Worm (Caenorhabditis elegans) whole organism, midembryonic: ENCODE results near the gene jkk-1.

Source experiments
- T22C8.4 ChIP-seq: fragments of 200-800 bp; sonication (Bioruptor generic); IDR thresholded peaks from 2 replicates; pipeline ENCODE4 v1.3.6; 2022; ENCODE audit warnings: missing genetic modification characterization, missing compliant biosample characterization
- cog-1 ChIP-seq: sonication (generic microtip); optimal IDR thresholded peaks from 2 replicates; lab custom pipeline; 2016; ENCODE audit warnings: missing genetic modification characterization, missing compliant biosample characterization
- flt-1 ChIP-seq: fragments of 200-800 bp; sonication (Bioruptor generic); IDR thresholded peaks from 2 replicates; pipeline ENCODE4 v1.3.6; 2022; ENCODE audit warnings: missing genetic modification characterization, missing compliant biosample characterization
- klf-2 ChIP-seq: fragments of 200-800 bp; sonication (Bioruptor generic); conservative IDR thresholded peaks from 2 replicates; pipeline ENCODE4 v1.3.6; 2022; ENCODE audit warnings: missing genetic modification reagents, missing genetic modification characterization, missing compliant biosample characterization
- med-1 ChIP-seq: sonication (generic microtip); optimal IDR thresholded peaks from 2 replicates; lab custom pipeline; 2017; ENCODE audit warnings: missing genetic modification characterization, mild to moderate bottlenecking, missing compliant biosample characterization, antibody characterized with exemption, missing genetic modification reagents; ENCODE audit not compliant: insufficient read depth
- ref-1 ChIP-seq: fragments of 200-800 bp; sonication (Bioruptor generic); conservative IDR thresholded peaks from 2 replicates; pipeline ENCODE4 v1.3.6; 2022; ENCODE audit warnings: missing genetic modification reagents, missing genetic modification characterization, missing compliant biosample characterization
- tab-1 ChIP-seq: fragments of 200-800 bp; sonication (Bioruptor generic); IDR thresholded peaks from 2 replicates; pipeline ENCODE4 v1.3.6; 2022; ENCODE audit warnings: missing genetic modification characterization, missing compliant biosample characterization
- ztf-23 ChIP-seq: fragments of 200-800 bp; sonication (Bioruptor generic); IDR thresholded peaks from 2 replicates; pipeline ENCODE4 v1.3.6; 2022; ENCODE audit warnings: missing genetic modification reagents, missing genetic modification characterization, missing compliant biosample characterization
- ztf-29 ChIP-seq: fragments of 200-800 bp; sonication (Bioruptor generic); IDR thresholded peaks from 2 replicates; pipeline ENCODE4 v1.3.6; 2022; ENCODE audit warnings: missing genetic modification reagents, missing genetic modification characterization, missing compliant biosample characterization

The jkk-1 gene

ce11 chrX:5364222-5364621 is 4.0 kb upstream of the jkk-1 start, which contains the start of gene chtl-1:
TSS of gene chtl-1 (minus strand) at chrX:5364322.
- TF ChIP-seq flt-1 (GFP tag; lab: Robert Waterston, UW), result no peak
- TF ChIP-seq med-1, result no peak
- TF ChIP-seq ref-1, result no peak
- no peak for TF ChIP-seq T22C8.4 (GFP tag; lab: Robert Waterston, UW)
- no peak for TF ChIP-seq klf-2 (GFP tag; lab: Robert Waterston, UW)
- no peak for TF ChIP-seq tab-1 (GFP tag; lab: Robert Waterston, UW)
- no peak for TF ChIP-seq ztf-23 (GFP tag; lab: Robert Waterston, UW)
- TF ChIP-seq cog-1 (tag; lab: Kevin White, UChicago), result no peak
- no peak for TF ChIP-seq ztf-29 (GFP tag; lab: Robert Waterston, UW)

ce11 chrX:5365437-5365836 is 2.8 kb upstream of the jkk-1 start, which contains the start of gene F35C8.5:
TSS of gene F35C8.5 (plus strand) at chrX:5365813.
- no peak for TF ChIP-seq flt-1 (GFP tag; lab: Robert Waterston, UW)
- no peak for TF ChIP-seq ztf-29 (GFP tag; lab: Robert Waterston, UW)
- TF ChIP-seq T22C8.4 (GFP tag; lab: Robert Waterston, UW), result no peak
- no peak for TF ChIP-seq med-1
- no peak for TF ChIP-seq ztf-23 (GFP tag; lab: Robert Waterston, UW)
- TF ChIP-seq tab-1 (GFP tag; lab: Robert Waterston, UW), result no peak
- no peak for TF ChIP-seq cog-1 (tag; lab: Kevin White, UChicago)
- no peak for TF ChIP-seq ref-1
- no peak for TF ChIP-seq klf-2 (GFP tag; lab: Robert Waterston, UW)

ce11 chrX:5366613-5367012 is 1.7 kb upstream of the jkk-1 start:
- TF ChIP-seq ref-1, result no peak
- TF ChIP-seq ztf-23 (GFP tag; lab: Robert Waterston, UW), result no peak
- TF ChIP-seq T22C8.4 (GFP tag; lab: Robert Waterston, UW), result no peak
- TF ChIP-seq klf-2 (GFP tag; lab: Robert Waterston, UW), result no peak
- no peak for TF ChIP-seq cog-1 (tag; lab: Kevin White, UChicago)
- TF ChIP-seq ztf-29 (GFP tag; lab: Robert Waterston, UW), result no peak
- TF ChIP-seq med-1, result no peak
- TF ChIP-seq tab-1 (GFP tag; lab: Robert Waterston, UW), result no peak
- TF ChIP-seq flt-1 (GFP tag; lab: Robert Waterston, UW), result no peak

ce11 chrX:5370605-5371004 is 2.3 kb downstream of the jkk-1 start:
- no peak for TF ChIP-seq flt-1 (GFP tag; lab: Robert Waterston, UW)
- TF ChIP-seq klf-2 (GFP tag; lab: Robert Waterston, UW), result no peak
- TF ChIP-seq med-1, result no peak
- TF ChIP-seq ztf-23 (GFP tag; lab: Robert Waterston, UW), result no peak
- no peak for TF ChIP-seq ref-1
- no peak for TF ChIP-seq ztf-29 (GFP tag; lab: Robert Waterston, UW)
- no peak for TF ChIP-seq T22C8.4 (GFP tag; lab: Robert Waterston, UW)
- no peak for TF ChIP-seq cog-1 (tag; lab: Kevin White, UChicago)
- no peak for TF ChIP-seq tab-1 (GFP tag; lab: Robert Waterston, UW)

ce11 chrX:5372638-5373037 is 4.4 kb downstream of the jkk-1 start, which contains the start of gene F35C8.8:
TSS of gene F35C8.8 (minus strand) at chrX:5372639.
- TF ChIP-seq ztf-29 (GFP tag; lab: Robert Waterston, UW), result no peak
- no peak for TF ChIP-seq ref-1
- TF ChIP-seq T22C8.4 (GFP tag; lab: Robert Waterston, UW), result no peak
- TF ChIP-seq med-1, result no peak
- TF ChIP-seq flt-1 (GFP tag; lab: Robert Waterston, UW), result no peak
- TF ChIP-seq cog-1 (tag; lab: Kevin White, UChicago), result no peak
- TF ChIP-seq ztf-23 (GFP tag; lab: Robert Waterston, UW), result no peak
- TF ChIP-seq klf-2 (GFP tag; lab: Robert Waterston, UW), result no peak
- no peak for TF ChIP-seq tab-1 (GFP tag; lab: Robert Waterston, UW)

- TF ChIP-seq klf-2 (GFP tag; lab: Robert Waterston, UW) (no peak), med-1 (no peak), ref-1 (no peak), tab-1 (GFP tag; lab: Robert Waterston, UW) (no peak), flt-1 (GFP tag; lab: Robert Waterston, UW) (no peak), cog-1 (tag; lab: Kevin White, UChicago) (no peak), ztf-29 (GFP tag; lab: Robert Waterston, UW) (no peak), ztf-23 (GFP tag; lab: Robert Waterston, UW) (no peak), T22C8.4 (GFP tag; lab: Robert Waterston, UW) (no peak)
These were observed 5.3 kb downstream of the jkk-1 start for ce11 chrX:5373597-5373996.

ce11 chrX:5374742-5375141 is 6.5 kb downstream of the jkk-1 start, which contains the start of gene sek-4:
TSS of gene sek-4 (plus strand) at chrX:5375059.
- TF ChIP-seq ztf-29 (GFP tag; lab: Robert Waterston, UW) (no peak), tab-1 (GFP tag; lab: Robert Waterston, UW) (no peak), ztf-23 (GFP tag; lab: Robert Waterston, UW) (no peak), med-1 (no peak), cog-1 (tag; lab: Kevin White, UChicago) (no peak), ref-1 (no peak), T22C8.4 (GFP tag; lab: Robert Waterston, UW) (no peak), flt-1 (GFP tag; lab: Robert Waterston, UW) (no peak), klf-2 (GFP tag; lab: Robert Waterston, UW) (no peak)

- no peak for TF ChIP-seq med-1
- TF ChIP-seq flt-1 (GFP tag; lab: Robert Waterston, UW), result no peak
- no peak for TF ChIP-seq klf-2 (GFP tag; lab: Robert Waterston, UW)
- TF ChIP-seq T22C8.4 (GFP tag; lab: Robert Waterston, UW), result no peak
- no peak for TF ChIP-seq ztf-29 (GFP tag; lab: Robert Waterston, UW)
- no peak for TF ChIP-seq ztf-23 (GFP tag; lab: Robert Waterston, UW)
- TF ChIP-seq tab-1 (GFP tag; lab: Robert Waterston, UW), result no peak
- no peak for TF ChIP-seq cog-1 (tag; lab: Kevin White, UChicago)
- no peak for TF ChIP-seq ref-1
These were observed 9.0 kb downstream of the jkk-1 start, which contains the start of gene sek-5 for ce11 chrX:5377307-5377706. TSS of gene sek-5 (plus strand) at chrX:5377607.

- no peak for TF ChIP-seq med-1
- TF ChIP-seq cog-1 (tag; lab: Kevin White, UChicago), result no peak
- no peak for TF ChIP-seq ref-1
- TF ChIP-seq T22C8.4 (GFP tag; lab: Robert Waterston, UW), result no peak
- TF ChIP-seq klf-2 (GFP tag; lab: Robert Waterston, UW), result no peak
- TF ChIP-seq flt-1 (GFP tag; lab: Robert Waterston, UW), result no peak
- TF ChIP-seq ztf-23 (GFP tag; lab: Robert Waterston, UW), result no peak
- TF ChIP-seq ztf-29 (GFP tag; lab: Robert Waterston, UW), result no peak
- no peak for TF ChIP-seq tab-1 (GFP tag; lab: Robert Waterston, UW)
These were observed 14.5 kb downstream of the jkk-1 start for ce11 chrX:5382778-5383177.
